Worm (Caenorhabditis elegans) whole organism, L3 larva: ENCODE measurements around the gene Y105C5B.5.

Experiments
- R02D3.7 ChIP-seq: fragments of 150-350 bp; optimal IDR thresholded peaks from 2 replicates; lab custom pipeline; 2014; ENCODE audit warnings: missing biosample characterization, missing genetic modification characterization
- aly-2 ChIP-seq: fragments of 150-350 bp; optimal IDR thresholded peaks from 2 replicates; lab custom pipeline; 2014; ENCODE audit warnings: missing biosample characterization, missing genetic modification characterization
- fos-1 ChIP-seq: fragments of 150-350 bp; optimal IDR thresholded peaks from 2 replicates; lab custom pipeline; 2014; ENCODE audit warnings: missing biosample characterization, missing genetic modification characterization
- nfya-1 ChIP-seq: sonication (generic microtip); optimal IDR thresholded peaks from 2 replicates; lab custom pipeline; 2017; ENCODE audit warnings: missing genetic modification characterization, mild to moderate bottlenecking, missing compliant biosample characterization, antibody characterized with exemption, moderate library complexity; ENCODE audit not compliant: insufficient read depth
- snpc-4 ChIP-seq: fragments of 150-350 bp; optimal IDR thresholded peaks from 2 replicates; lab custom pipeline; 2014; ENCODE audit warnings: missing biosample characterization, missing genetic modification characterization

Y105C5B.5 gene

ce11 chrIV:15852875-15853793 lies 47.9 kb downstream of the Y105C5B.5 start:
- TF ChIP-seq R02D3.7 (tag; lab: Kevin White, UChicago) (no peak), fos-1 (tag; lab: Kevin White, UChicago) (no peak), snpc-4 (tag; lab: Kevin White, UChicago) (peak; percentile 62)

- TF ChIP-seq nfya-1 (tag; lab: Kevin White, UChicago): peak; percentile 58
- no peak for TF ChIP-seq aly-2 (tag; lab: Kevin White, UChicago)
These were observed 50.4 kb downstream of the Y105C5B.5 start for ce11 chrIV:15850647-15851046.
